Worm (Caenorhabditis elegans) whole organism, L4 larva: Measurements from ENCODE around the gene nhr-124.

ENCODE experiments used
- F10B5.3 ChIP-seq: sonication (generic microtip); optimal IDR thresholded peaks from 2 replicates; lab custom pipeline; 2016; ENCODE audit warnings: mild to moderate bottlenecking, missing genetic modification characterization, missing compliant biosample characterization
- arid-1 ChIP-seq: fragments of 200-800 bp; sonication (Bioruptor generic); conservative IDR thresholded peaks from 2 replicates; pipeline ENCODE4 v1.3.6; 2022; ENCODE audit warnings: missing genetic modification reagents, missing genetic modification characterization, missing compliant biosample characterization
- ceh-82 ChIP-seq: sonication (generic microtip); optimal IDR thresholded peaks from 2 replicates; lab custom pipeline; 2017; ENCODE audit warnings: missing biosample characterization, missing genetic modification characterization
- daf-12 ChIP-seq: fragments of 150-350 bp; optimal IDR thresholded peaks from 2 replicates; lab custom pipeline; 2014; ENCODE audit warnings: missing biosample characterization, missing genetic modification reagents, missing genetic modification characterization
- dpl-1 ChIP-seq: fragments of 150-350 bp; optimal IDR thresholded peaks from 2 replicates; lab custom pipeline; 2014; ENCODE audit warnings: missing biosample characterization, missing genetic modification reagents, missing genetic modification characterization
- nhr-10 ChIP-seq: fragments of 150-350 bp; optimal IDR thresholded peaks from 2 replicates; lab custom pipeline; 2014; ENCODE audit warnings: missing biosample characterization, missing genetic modification characterization
- pha-4 ChIP-seq, 2 experiments: fragments of 150-350 bp in 1 of 2; fragments of 200-800 bp in 1 of 2; sonication (Bioruptor generic) in 1 of 2; IDR thresholded peaks in 1 of 2; optimal IDR thresholded peaks in 1 of 2; 2 replicates each; pipeline versions ENCODE4 v1.3.6 to Lab custom; 2014 to 2022; ENCODE audit warnings: missing genetic modification characterization in 2 of 2, missing genetic modification reagents in 2 of 2, missing biosample characterization in 1 of 2, missing compliant biosample characterization in 1 of 2
- php-3 ChIP-seq: fragments of 200-800 bp; sonication (Bioruptor generic); IDR thresholded peaks from 2 replicates; pipeline ENCODE4 v1.3.6; 2022; ENCODE audit warnings: missing genetic modification reagents, missing genetic modification characterization, missing compliant biosample characterization
- rbr-2 ChIP-seq: sonication (generic microtip); optimal IDR thresholded peaks from 2 replicates; lab custom pipeline; 2016; ENCODE audit warnings: missing genotype, missing genetic modification characterization, missing compliant biosample characterization
- snpc-4 ChIP-seq: fragments of 150-350 bp; optimal IDR thresholded peaks from 2 replicates; lab custom pipeline; 2014; ENCODE audit warnings: missing biosample characterization, missing genetic modification characterization
- ztf-11 ChIP-seq: fragments of 150-350 bp; optimal IDR thresholded peaks from 2 replicates; lab custom pipeline; 2014; ENCODE audit warnings: missing biosample characterization, missing genetic modification characterization

DNA sequence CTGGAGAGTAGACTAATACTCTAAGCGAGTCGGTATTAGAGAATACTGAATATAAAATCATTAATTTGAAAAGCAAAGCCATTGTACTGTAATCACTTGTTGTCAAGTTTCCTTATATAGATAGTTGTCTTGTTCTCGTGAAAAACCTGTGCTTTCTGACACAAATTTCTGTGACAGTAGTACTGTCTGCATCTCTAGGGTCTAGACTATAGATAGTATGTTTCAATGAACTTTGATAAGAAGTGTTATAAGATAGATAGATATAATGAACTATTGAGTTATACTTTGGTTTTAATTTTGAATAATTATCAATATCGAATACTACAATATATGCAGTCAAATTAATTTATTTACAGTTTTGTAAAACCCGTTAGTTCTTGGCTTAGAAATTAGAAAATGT is 42.1 kb downstream of the nhr-124 start, which contains the start of gene ugt-32:
- TF ChIP-seq ceh-82, result no peak
- TF ChIP-seq pha-4 (GFP tag; IDR thresholded peaks at IDR 0.05; lab: Robert Waterston, UW), result no peak
- no peak for TF ChIP-seq pha-4 (tag; optimal IDR thresholded peaks at IDR 0.05; lab: Kevin White, UChicago)
- TF ChIP-seq nhr-10 (tag; lab: Kevin White, UChicago), result no peak
- no peak for TF ChIP-seq dpl-1 (GFP tag; lab: Kevin White, UChicago)
- no peak for TF ChIP-seq rbr-2 (tag; lab: Kevin White, UChicago)
- no peak for TF ChIP-seq arid-1 (GFP tag; lab: Robert Waterston, UW)
- TF ChIP-seq F10B5.3 (tag; lab: Kevin White, UChicago), result no peak
- TF ChIP-seq daf-12 (tag; lab: Kevin White, UChicago), result no peak
- no peak for TF ChIP-seq php-3 (GFP tag; lab: Robert Waterston, UW)
- TF ChIP-seq snpc-4, result no peak
- no peak for TF ChIP-seq ztf-11
